Fruit fly (Drosophila melanogaster) whole organism, embryonic: Measurements from ENCODE around the gene Cad99C.

Source experiments
- Atf3 ChIP-seq: fragments of 200-800 bp; sonication (Bioruptor generic); optimal IDR thresholded peaks from 3 replicates; lab custom pipeline; 2016; ENCODE audit warnings: missing biosample characterization, missing genetic modification characterization
- Blimp-1 ChIP-seq: fragments of 200-800 bp; sonication (Bioruptor generic); optimal IDR thresholded peaks from 3 replicates; lab custom pipeline; 2018; ENCODE audit warnings: missing biosample characterization, missing genetic modification characterization, mild to moderate bottlenecking, moderate library complexity, missing genetic modification reagents
- CG10274 ChIP-seq: fragments of 200-800 bp; sonication (Bioruptor generic); optimal IDR thresholded peaks from 3 replicates; lab custom pipeline; 2017; ENCODE audit warnings: missing biosample characterization, mild to moderate bottlenecking, missing genetic modification characterization
- CG13624 ChIP-seq: fragments of 200-800 bp; sonication (Bioruptor generic); optimal IDR thresholded peaks from 2 replicates; lab custom pipeline; 2016; ENCODE audit warnings: missing biosample characterization, missing genetic modification characterization
- CG14667 ChIP-seq: fragments of 200-800 bp; sonication (Bioruptor generic); IDR thresholded peaks from 2 replicates; pipeline ENCODE4 v1.3.6; 2022; ENCODE audit warnings: missing biosample characterization, missing genetic modification characterization
- CG1602 ChIP-seq: fragments of 200-800 bp; sonication (Bioruptor generic); optimal IDR thresholded peaks from 3 replicates; lab custom pipeline; 2016; ENCODE audit warnings: missing biosample characterization, missing genetic modification characterization
- CG1647 ChIP-seq: fragments of 200-800 bp; sonication (Bioruptor generic); optimal IDR thresholded peaks from 3 replicates; lab custom pipeline; 2016; ENCODE audit warnings: missing biosample characterization, missing genetic modification characterization
- CG16779 ChIP-seq: fragments of 200-800 bp; sonication (Bioruptor generic); IDR thresholded peaks from 2 replicates; pipeline ENCODE4 v1.3.6; 2022; ENCODE audit warnings: missing biosample characterization, missing genetic modification characterization
- CG17186 ChIP-seq: fragments of 200-800 bp; sonication (Bioruptor generic); optimal IDR thresholded peaks from 3 replicates; lab custom pipeline; 2017; ENCODE audit warnings: missing biosample characterization, missing genetic modification reagents, missing genetic modification characterization
- CG17361 ChIP-seq: fragments of 200-800 bp; sonication (Bioruptor generic); IDR thresholded peaks from 3 replicates; pipeline ENCODE4 v1.3.6; 2022; ENCODE audit warnings: missing biosample characterization, missing genetic modification characterization
- CG17802 ChIP-seq: fragments of 200-800 bp; sonication (Bioruptor generic); optimal IDR thresholded peaks from 2 replicates; lab custom pipeline; 2018; ENCODE audit warnings: missing biosample characterization, mild to moderate bottlenecking, missing genetic modification characterization, moderate library complexity
- CG17829 ChIP-seq: fragments of 200-800 bp; optimal IDR thresholded peaks from 2 replicates; lab custom pipeline; 2019; ENCODE audit warnings: missing biosample characterization, mild to moderate bottlenecking, missing genetic modification characterization, moderate library complexity
- CG17912 ChIP-seq: fragments of 200-800 bp; sonication (Bioruptor generic); optimal IDR thresholded peaks from 2 replicates; lab custom pipeline; 2018; ENCODE audit warnings: missing biosample characterization, mild to moderate bottlenecking, missing genetic modification characterization
- CG18599 ChIP-seq: fragments of 200-800 bp; sonication (Bioruptor generic); optimal IDR thresholded peaks from 3 replicates; lab custom pipeline; 2017; ENCODE audit warnings: missing biosample characterization, missing genetic modification characterization, mild to moderate bottlenecking, moderate library complexity, missing genetic modification reagents
- CG30403 ChIP-seq: fragments of 200-800 bp; sonication (Bioruptor generic); optimal IDR thresholded peaks from 3 replicates; lab custom pipeline; 2016; ENCODE audit warnings: missing biosample characterization, missing genetic modification characterization
- CG3995 ChIP-seq: fragments of 200-800 bp; sonication (Bioruptor generic); optimal IDR thresholded peaks from 3 replicates; lab custom pipeline; 2016; ENCODE audit warnings: missing biosample characterization, missing genetic modification characterization
- CG4617 ChIP-seq: fragments of 200-800 bp; sonication (Bioruptor generic); optimal IDR thresholded peaks from 3 replicates; lab custom pipeline; 2016; ENCODE audit warnings: missing biosample characterization, missing genetic modification characterization, borderline replicate concordance
- CG6854 ChIP-seq: fragments of 200-800 bp; sonication (Bioruptor generic); optimal IDR thresholded peaks from 3 replicates; lab custom pipeline; 2017; ENCODE audit warnings: missing biosample characterization, mild to moderate bottlenecking, missing genetic modification characterization
- CG7928 ChIP-seq: fragments of 200-800 bp; sonication (Bioruptor generic); optimal IDR thresholded peaks from 2 replicates; lab custom pipeline; 2017; ENCODE audit warnings: missing biosample characterization, mild to moderate bottlenecking, missing genetic modification characterization
- CG9727 ChIP-seq: fragments of 200-800 bp; sonication (Bioruptor generic); optimal IDR thresholded peaks from 3 replicates; lab custom pipeline; 2017; ENCODE audit warnings: missing biosample characterization, mild to moderate bottlenecking, missing genetic modification characterization
- Dip3 ChIP-seq: fragments of 200-800 bp; sonication (Bioruptor generic); optimal IDR thresholded peaks from 3 replicates; lab custom pipeline; 2016; ENCODE audit warnings: missing biosample characterization, missing genetic modification characterization
- Dll ChIP-seq: fragments of 200-800 bp; sonication (Bioruptor generic); IDR thresholded peaks from 4 replicates; pipeline ENCODE4 v1.3.6; 2022; ENCODE audit warnings: missing biosample characterization, missing genetic modification characterization; ENCODE audit not compliant: partially characterized antibody
- Elba2 ChIP-seq: fragments of 200-800 bp; sonication (Bioruptor generic); optimal IDR thresholded peaks from 3 replicates; lab custom pipeline; 2016; ENCODE audit warnings: missing biosample characterization, missing genetic modification characterization
- Gug ChIP-seq: fragments of 200-800 bp; sonication (Bioruptor generic); IDR thresholded peaks from 4 replicates; pipeline ENCODE4 v1.3.6; 2022; ENCODE audit warnings: missing biosample characterization, missing genetic modification characterization
- Tbp ChIP-seq: fragments of >200 bp; optimal IDR thresholded peaks from 2 replicates; lab custom pipeline; 2018; ENCODE audit warnings: missing biosample characterization, missing genetic modification characterization
- Xbp1 ChIP-seq: fragments of 200-800 bp; sonication (Bioruptor generic); optimal IDR thresholded peaks from 3 replicates; lab custom pipeline; 2016; ENCODE audit warnings: missing biosample characterization, mild to moderate bottlenecking, missing genetic modification characterization
- ase ChIP-seq: fragments of 200-800 bp; sonication (Bioruptor generic); IDR thresholded peaks from 3 replicates; pipeline ENCODE4 v1.3.6; 2022; ENCODE audit warnings: missing biosample characterization, missing genetic modification characterization
- cato ChIP-seq: fragments of 200-800 bp; sonication (Bioruptor generic); optimal IDR thresholded peaks from 2 replicates; lab custom pipeline; 2016; ENCODE audit warnings: missing biosample characterization, missing genetic modification characterization, borderline replicate concordance
- caup ChIP-seq: fragments of 200-800 bp; sonication (Bioruptor generic); optimal IDR thresholded peaks from 3 replicates; lab custom pipeline; 2017; ENCODE audit warnings: missing biosample characterization, mild to moderate bottlenecking, missing genetic modification characterization, moderate library complexity; ENCODE audit not compliant: severe bottlenecking
- ci ChIP-seq: fragments of 200-800 bp; sonication (Bioruptor generic); IDR thresholded peaks from 3 replicates; pipeline ENCODE4 v1.3.6; 2022; ENCODE audit warnings: missing biosample characterization, missing genetic modification characterization
- fd3F ChIP-seq: fragments of 200-800 bp; sonication (Bioruptor generic); optimal IDR thresholded peaks from 2 replicates; lab custom pipeline; 2018; ENCODE audit warnings: missing biosample characterization, mild to moderate bottlenecking, missing genetic modification characterization, moderate library complexity
- gro ChIP-seq: fragments of 200-800 bp; sonication (Bioruptor generic); optimal IDR thresholded peaks from 2 replicates; lab custom pipeline; 2016; ENCODE audit warnings: missing biosample characterization, missing genetic modification characterization
- hb ChIP-seq: fragments of 200-800 bp; sonication (Bioruptor generic); IDR thresholded peaks from 3 replicates; pipeline ENCODE4 v1.3.6; 2022; ENCODE audit warnings: missing biosample characterization, missing genetic modification characterization; ENCODE audit not compliant: partially characterized antibody
- ind ChIP-seq: fragments of 200-800 bp; sonication (Bioruptor generic); optimal IDR thresholded peaks from 3 replicates; lab custom pipeline; 2016; ENCODE audit warnings: missing biosample characterization, missing genetic modification characterization
- jigr1 ChIP-seq: fragments of 200-800 bp; sonication (Bioruptor generic); IDR thresholded peaks from 3 replicates; pipeline ENCODE4 v1.3.6; 2022; ENCODE audit warnings: missing biosample characterization, missing genetic modification characterization
- lola ChIP-seq, 3 experiments: fragments of >200 bp in 2 of 3; fragments of 200-800 bp in 1 of 3; sonication (Bioruptor generic) in 1 of 3; optimal IDR thresholded peaks; 2 replicates each; lab custom pipeline; 2017 to 2019; ENCODE audit warnings: missing biosample characterization in 3 of 3, missing genetic modification characterization in 3 of 3, mild to moderate bottlenecking in 1 of 3, moderate library complexity in 1 of 3
- nerfin-1 ChIP-seq: fragments of 200-800 bp; sonication (Bioruptor generic); optimal IDR thresholded peaks from 3 replicates; lab custom pipeline; 2019; ENCODE audit warnings: missing biosample characterization, mild to moderate bottlenecking, missing genetic modification characterization, moderate library complexity
- phol ChIP-seq: fragments of 200-800 bp; sonication (Bioruptor generic); optimal IDR thresholded peaks from 3 replicates; lab custom pipeline; 2018; ENCODE audit warnings: missing biosample characterization, mild to moderate bottlenecking, missing genetic modification characterization, moderate library complexity
- row ChIP-seq: fragments of 200-800 bp; sonication (Bioruptor generic); IDR thresholded peaks from 3 replicates; pipeline ENCODE4 v1.3.6; 2022; ENCODE audit warnings: missing biosample characterization, missing genetic modification characterization
- salm ChIP-seq: fragments of 200-800 bp; sonication (Bioruptor generic); optimal IDR thresholded peaks from 2 replicates; lab custom pipeline; 2018; ENCODE audit warnings: missing biosample characterization, mild to moderate bottlenecking, missing genetic modification characterization
- slou ChIP-seq: fragments of 200-800 bp; sonication (Bioruptor generic); optimal IDR thresholded peaks from 3 replicates; lab custom pipeline; 2016; ENCODE audit warnings: missing biosample characterization, missing genetic modification characterization
- slp2 ChIP-seq: fragments of 200-800 bp; sonication (Bioruptor generic); optimal IDR thresholded peaks from 2 replicates; lab custom pipeline; 2016; ENCODE audit warnings: missing biosample characterization, missing genetic modification characterization
- tio ChIP-seq: fragments of 200-800 bp; sonication (Bioruptor generic); optimal IDR thresholded peaks from 2 replicates; lab custom pipeline; 2017; ENCODE audit warnings: missing biosample characterization, missing genetic modification characterization, inconsistent platforms
- tup ChIP-seq: fragments of 200-800 bp; sonication (Bioruptor generic); optimal IDR thresholded peaks from 2 replicates; lab custom pipeline; 2016; ENCODE audit warnings: missing biosample characterization, mild to moderate bottlenecking, missing genetic modification characterization, moderate library complexity
- twi ChIP-seq: fragments of 200-800 bp; optimal IDR thresholded peaks from 2 replicates; lab custom pipeline; 2019; ENCODE audit warnings: missing biosample characterization, mild to moderate bottlenecking, missing genetic modification characterization, moderate library complexity
- vnd ChIP-seq: fragments of 200-800 bp; sonication (Bioruptor generic); IDR thresholded peaks from 3 replicates; pipeline ENCODE4 v1.3.6; 2022; ENCODE audit warnings: missing biosample characterization, missing genetic modification characterization; ENCODE audit not compliant: partially characterized antibody
- zen ChIP-seq: fragments of 200-800 bp; sonication (Bioruptor generic); optimal IDR thresholded peaks from 3 replicates; lab custom pipeline; 2018; ENCODE audit warnings: missing biosample characterization, mild to moderate bottlenecking, missing genetic modification characterization, moderate library complexity
- zen2 ChIP-seq: fragments of 200-800 bp; sonication (Bioruptor generic); IDR thresholded peaks from 3 replicates; pipeline ENCODE4 v1.3.6; 2022; ENCODE audit warnings: missing biosample characterization, missing genetic modification characterization; ENCODE audit not compliant: partially characterized antibody

The Cad99C gene

dm6 chr3R:29834759-29835709, 6.4 kb upstream of the Cad99C start, which contains the start of gene Atg16 (continued):
- TF ChIP-seq twi (no peak), Tbp (GFP tag; lab: Kevin White, UChicago) (no peak), Gug (GFP tag; lab: Robert Waterston, UW) (no peak; the same call in 3 of the 4 replicates), jigr1 (no peak), CG17186 (GFP tag; lab: Kevin White, UChicago) (no peak), Blimp-1 (no peak), Elba2 (GFP tag; lab: Kevin White, UChicago) (no peak), slou (GFP tag; lab: Kevin White, UChicago) (no peak), CG18599 (GFP tag; lab: Kevin White, UChicago) (no peak), Xbp1 (GFP tag; lab: Kevin White, UChicago) (no peak), phol (tag; lab: Kevin White, UChicago) (no peak), lola (GFP tag; optimal IDR thresholded peaks at IDR 0.05; lab: Kevin White, UChicago) (peak in 1 of 3 experiments; percentile 13), CG4617 (GFP tag; lab: Kevin White, UChicago) (peak; percentile 39), CG7928 (no peak), row (peak; percentile 72), gro (GFP tag; lab: Kevin White, UChicago) (no peak), caup (GFP tag; lab: Kevin White, UChicago) (no peak), hb (peak; percentile 94), tio (GFP tag; lab: Kevin White, UChicago) (no peak), CG9727 (GFP tag; lab: Kevin White, UChicago) (no peak), CG1647 (no peak), salm (tag; lab: Kevin White, UChicago) (no peak), CG17829 (tag; lab: Kevin White, UChicago) (peak; percentile 6), slp2 (no peak), CG13624 (GFP tag; lab: Kevin White, UChicago) (no peak), CG17912 (no peak), zen (peak; percentile 81), vnd (GFP tag; lab: Robert Waterston, UW) (peak; percentile 94), nerfin-1 (tag; lab: Kevin White, UChicago) (no peak), Dip3 (GFP tag; lab: Kevin White, UChicago) (no peak), CG1602 (GFP tag; lab: Kevin White, UChicago) (no peak), CG17361 (GFP tag; lab: Robert Waterston, UW) (peak; percentile 51; the same call in 1 of the 3 replicates), CG10274 (GFP tag; lab: Kevin White, UChicago) (no peak), zen2 (GFP tag; lab: Robert Waterston, UW) (peak; percentile 85), Dll (GFP tag; lab: Robert Waterston, UW) (peak; percentile 90), CG14667 (GFP tag; lab: Robert Waterston, UW) (no peak), CG17802 (no peak), CG6854 (GFP tag; lab: Kevin White, UChicago) (no peak), ase (GFP tag; lab: Robert Waterston, UW) (no peak), Atf3 (GFP tag; lab: Kevin White, UChicago) (no peak), cato (GFP tag; lab: Kevin White, UChicago) (no peak), ci (GFP tag; lab: Robert Waterston, UW) (0 out of 3 replicates have a peak, but pooled peaks have one; percentile 18), fd3F (GFP tag; lab: Kevin White, UChicago) (no peak), CG16779 (GFP tag; lab: Robert Waterston, UW) (no peak), ind (GFP tag; lab: Kevin White, UChicago) (no peak), CG3995 (GFP tag; lab: Kevin White, UChicago) (peak; percentile 36), CG30403 (peak; percentile 11), tup (no peak)
